Fruit fly (Drosophila melanogaster): Measurements from ENCODE around the gene CG3823.

CG3823 gene

dm6 chrX:6351917-6352768, 48.4 kb downstream of the CG3823 start (continued):
- TF ChIP-seq gsb (GFP tag; IDR thresholded peaks at IDR 0.05): no peak
- TF ChIP-seq ac (GFP tag; optimal IDR thresholded peaks at IDR 0.05): peak; percentile 11
- peak; percentile 23 for TF ChIP-seq cwo (GFP tag; optimal IDR thresholded peaks at IDR 0.05)
- 0 out of 2 replicates have a peak, but pooled peaks have one; percentile 6 for TF ChIP-seq sim (GFP tag; IDR thresholded peaks at IDR 0.05)
- TF ChIP-seq CG3847 (GFP tag; IDR thresholded peaks at IDR 0.05): peak; percentile 84
- TF ChIP-seq bbx (GFP tag; IDR thresholded peaks at IDR 0.05; ENCODE audit: partially characterized antibody): peak; percentile 43; the same call in 1 of the 2 replicates
- TF ChIP-seq nau (GFP tag; optimal IDR thresholded peaks at IDR 0.05): peak; percentile 36
- TF ChIP-seq Jarid2 (GFP tag; optimal IDR thresholded peaks at IDR 0.05): peak; percentile 77
- TF ChIP-seq CG11560 (tag; IDR thresholded peaks at IDR 0.05): no peak
- no peak for TF ChIP-seq CG12942 (GFP tag; optimal IDR thresholded peaks at IDR 0.05)
- no peak for TF ChIP-seq exex (tag; optimal IDR thresholded peaks at IDR 0.05)
- TF ChIP-seq CG2116 (GFP tag; optimal IDR thresholded peaks at IDR 0.05): peak; percentile 58
- TF ChIP-seq CG8359 (GFP tag; optimal IDR thresholded peaks at IDR 0.05; ENCODE audit: borderline replicate concordance): no peak
- TF ChIP-seq Ets97D (GFP tag; optimal IDR thresholded peaks at IDR 0.05): peak; percentile 73
- TF ChIP-seq pan (optimal IDR thresholded peaks at IDR 0.05): no peak
- peak in 1 of 2 experiments; percentile 27 for TF ChIP-seq pan (GFP tag; optimal IDR thresholded peaks at IDR 0.05 in 1 of 2, IDR thresholded peaks at IDR 0.05 in 1 of 2)
- no peak for TF ChIP-seq CG10979 (tag; optimal IDR thresholded peaks at IDR 0.05)
- peak; percentile 57; the same call in 1 of the 2 replicates for TF ChIP-seq chm (GFP tag; IDR thresholded peaks at IDR 0.05)
- peak; percentile 38 for TF ChIP-seq MTF-1 (GFP tag; optimal IDR thresholded peaks at IDR 0.05; ENCODE audit: borderline replicate concordance)
- peak; percentile 78 for TF ChIP-seq Ets65A (GFP tag)
- 0 out of 3 replicates have a peak, but pooled peaks have one; percentile 20 for TF ChIP-seq dysf (GFP tag; IDR thresholded peaks at IDR 0.05)
- 0 out of 3 replicates have a peak, but pooled peaks have one; percentile 11 for TF ChIP-seq so (GFP tag; IDR thresholded peaks at IDR 0.05)
- peak; percentile 2 for TF ChIP-seq CG11723 (GFP tag; optimal IDR thresholded peaks at IDR 0.05)
- peak; percentile 49 for TF ChIP-seq Rfx (GFP tag; IDR thresholded peaks at IDR 0.05)
- peak; percentile 15 for TF ChIP-seq ash1 (GFP tag; optimal IDR thresholded peaks at IDR 0.05)
- 0 out of 2 replicates have a peak, but pooled peaks have one; percentile 30 for TF ChIP-seq nerfin-2 (GFP tag; IDR thresholded peaks at IDR 0.05; ENCODE audit: partially characterized antibody)
- no peak for TF ChIP-seq pfk (GFP tag; optimal IDR thresholded peaks at IDR 0.05)
- peak; percentile 4 for TF ChIP-seq Fer1 (GFP tag; optimal IDR thresholded peaks at IDR 0.05)
- TF ChIP-seq CrebB (tag; optimal IDR thresholded peaks at IDR 0.05): peak; percentile 1
- peak; percentile 27; the same call in 1 of the 2 replicates for TF ChIP-seq CG13287 (GFP tag; IDR thresholded peaks at IDR 0.05; ENCODE audit: partially characterized antibody)
- TF ChIP-seq trem (tag; optimal IDR thresholded peaks at IDR 0.05): peak; percentile 21
- TF ChIP-seq repo (GFP tag; optimal IDR thresholded peaks at IDR 0.05): peak; percentile 13
- peak in 1 of 2 experiments; percentile 14 for TF ChIP-seq insv (GFP tag; optimal IDR thresholded peaks at IDR 0.05)
- TF ChIP-seq CG11504 (tag; optimal IDR thresholded peaks at IDR 0.05): peak; percentile 19
- TF ChIP-seq Atf3 (GFP tag; optimal IDR thresholded peaks at IDR 0.05): no peak
- TF ChIP-seq zfh1 (GFP tag; IDR thresholded peaks at IDR 0.05): 0 out of 3 replicates have a peak, but pooled peaks have one; percentile 24
- 0 out of 2 replicates have a peak, but pooled peaks have one; percentile 18 for TF ChIP-seq CG6689 (GFP tag; IDR thresholded peaks at IDR 0.05)
- TF ChIP-seq CG2120 (GFP tag; optimal IDR thresholded peaks at IDR 0.05): peak; percentile 5
- peak; percentile 35; the same call in 1 of the 3 replicates for TF ChIP-seq CG34422 (GFP tag; IDR thresholded peaks at IDR 0.05)
- peak; percentile 30 for TF ChIP-seq CG3281 (GFP tag; optimal IDR thresholded peaks at IDR 0.05)
- TF ChIP-seq lab (GFP tag; optimal IDR thresholded peaks at IDR 0.05): peak; percentile 74
- TF ChIP-seq CG10209 (GFP tag; optimal IDR thresholded peaks at IDR 0.05): peak; percentile 9
- TF ChIP-seq sob (GFP tag; IDR thresholded peaks at IDR 0.05): no peak
- peak; percentile 23 for TF ChIP-seq NfI (GFP tag; optimal IDR thresholded peaks at IDR 0.05)
- TF ChIP-seq HLH3B (GFP tag; IDR thresholded peaks at IDR 0.05): 0 out of 2 replicates have a peak, but pooled peaks have one; percentile 14
- TF ChIP-seq tx (GFP tag; optimal IDR thresholded peaks at IDR 0.05): peak; percentile 10
- peak; percentile 71 for TF ChIP-seq CG3995 (GFP tag; optimal IDR thresholded peaks at IDR 0.05)
- no peak for TF ChIP-seq bowl (GFP tag; IDR thresholded peaks at IDR 0.05)

Measured in whole organism, embryonic.